Fruit fly (Drosophila melanogaster) whole organism, embryonic: Measurements from ENCODE around the gene CG44836.

Experiments
- Aef1 ChIP-seq: fragments of 200-800 bp; sonication (Bioruptor generic); IDR thresholded peaks from 3 replicates; pipeline ENCODE4 v1.3.6; 2022; ENCODE audit warnings: missing biosample characterization, missing genetic modification characterization
- Atf6 ChIP-seq: fragments of 200-800 bp; sonication (Bioruptor generic); IDR thresholded peaks from 2 replicates; pipeline ENCODE4 v1.3.6; 2022; ENCODE audit warnings: missing biosample characterization, missing genetic modification characterization
- Bteb2 ChIP-seq: fragments of 200-800 bp; sonication (Bioruptor generic); optimal IDR thresholded peaks from 2 replicates; lab custom pipeline; 2016; ENCODE audit warnings: missing biosample characterization, missing genetic modification characterization
- CG11247 ChIP-seq: fragments of 200-800 bp; sonication (Bioruptor generic); IDR thresholded peaks from 2 replicates; pipeline ENCODE4 v1.3.6; 2022; ENCODE audit warnings: missing biosample characterization, missing genetic modification characterization
- CG12391 ChIP-seq: fragments of 200-800 bp; sonication (Bioruptor generic); optimal IDR thresholded peaks from 3 replicates; lab custom pipeline; 2018; ENCODE audit warnings: missing biosample characterization, mild to moderate bottlenecking, missing genetic modification characterization, moderate library complexity
- CG14860 ChIP-seq: fragments of 200-800 bp; sonication (Bioruptor generic); IDR thresholded peaks from 3 replicates; pipeline ENCODE4 v1.3.6; 2022; ENCODE audit warnings: missing biosample characterization, missing genetic modification characterization; ENCODE audit not compliant: partially characterized antibody
- CG16863 ChIP-seq: fragments of 200-800 bp; sonication (Bioruptor generic); optimal IDR thresholded peaks from 3 replicates; lab custom pipeline; 2016; ENCODE audit warnings: missing biosample characterization, missing genetic modification characterization
- CG17361 ChIP-seq: fragments of 200-800 bp; sonication (Bioruptor generic); IDR thresholded peaks from 3 replicates; pipeline ENCODE4 v1.3.6; 2022; ENCODE audit warnings: missing biosample characterization, missing genetic modification characterization
- CG17568 ChIP-seq: fragments of 200-800 bp; sonication (Bioruptor generic); optimal IDR thresholded peaks from 2 replicates; lab custom pipeline; 2018; ENCODE audit warnings: missing biosample characterization, mild to moderate bottlenecking, missing genetic modification characterization, moderate library complexity
- CG18011 ChIP-seq: fragments of 200-800 bp; sonication (Bioruptor generic); optimal IDR thresholded peaks from 2 replicates; lab custom pipeline; 2017; ENCODE audit warnings: missing biosample characterization, missing genetic modification characterization, mild to moderate bottlenecking, moderate library complexity, missing genotype
- CG18764 ChIP-seq: fragments of 200-800 bp; sonication (Bioruptor generic); optimal IDR thresholded peaks from 3 replicates; lab custom pipeline; 2016; ENCODE audit warnings: missing biosample characterization, missing genetic modification characterization
- CG3065 ChIP-seq: fragments of 200-800 bp; sonication (Bioruptor generic); optimal IDR thresholded peaks from 2 replicates; lab custom pipeline; 2016; ENCODE audit warnings: missing biosample characterization, missing genetic modification characterization
- CG31365 ChIP-seq: fragments of 200-800 bp; sonication (Bioruptor generic); optimal IDR thresholded peaks from 2 replicates; lab custom pipeline; 2018; ENCODE audit warnings: missing biosample characterization, mild to moderate bottlenecking, missing genetic modification characterization
- CG34376 ChIP-seq: fragments of 200-800 bp; sonication (Bioruptor generic); optimal IDR thresholded peaks from 2 replicates; lab custom pipeline; 2018; ENCODE audit warnings: missing biosample characterization, mild to moderate bottlenecking, missing genetic modification characterization
- CG34422 ChIP-seq: fragments of 200-800 bp; sonication (Bioruptor generic); IDR thresholded peaks from 3 replicates; pipeline ENCODE4 v1.3.6; 2022; ENCODE audit warnings: missing biosample characterization, missing genetic modification characterization
- CG43689 ChIP-seq: fragments of 200-800 bp; sonication (Bioruptor generic); IDR thresholded peaks from 2 replicates; pipeline ENCODE4 v1.3.6; 2022; ENCODE audit warnings: missing biosample characterization, missing genetic modification characterization
- CG7839 ChIP-seq: fragments of 200-800 bp; sonication (Bioruptor generic); optimal IDR thresholded peaks from 3 replicates; lab custom pipeline; 2018; ENCODE audit warnings: missing biosample characterization, mild to moderate bottlenecking, missing genetic modification characterization, moderate library complexity
- CG8478 ChIP-seq: fragments of >200 bp; optimal IDR thresholded peaks from 2 replicates; lab custom pipeline; 2018
- CG8924 ChIP-seq: fragments of 200-800 bp; optimal IDR thresholded peaks from 3 replicates; lab custom pipeline; 2019; ENCODE audit warnings: missing biosample characterization, mild to moderate bottlenecking, missing genetic modification characterization, moderate library complexity
- CG9609 ChIP-seq: fragments of 200-800 bp; sonication (Bioruptor generic); optimal IDR thresholded peaks from 3 replicates; lab custom pipeline; 2016; ENCODE audit warnings: missing biosample characterization, missing genetic modification characterization
- Eip74EF ChIP-seq, 2 experiments: fragments of 200-800 bp in 1 of 2; fragments of >200 bp in 1 of 2; sonication (Bioruptor generic) in 1 of 2; optimal IDR thresholded peaks; 2 replicates each; lab custom pipeline; 2017 to 2019; ENCODE audit warnings: missing biosample characterization in 2 of 2, missing genetic modification characterization in 2 of 2, mild to moderate bottlenecking in 1 of 2, moderate library complexity in 1 of 2
- Fer3 ChIP-seq: fragments of 200-800 bp; sonication (Bioruptor generic); optimal IDR thresholded peaks from 2 replicates; lab custom pipeline; 2018; ENCODE audit warnings: missing biosample characterization, mild to moderate bottlenecking, missing genetic modification characterization, moderate library complexity
- Hr51 ChIP-seq, 2 experiments: fragments of 200-800 bp; sonication (Bioruptor generic); optimal IDR thresholded peaks; 2 replicates in 1 of 2; 3 replicates in 1 of 2; lab custom pipeline; 2016 to 2018; ENCODE audit warnings: missing biosample characterization in 2 of 2, missing genetic modification characterization in 2 of 2, mild to moderate bottlenecking in 1 of 2, moderate library complexity in 1 of 2
- Lim3 ChIP-seq: fragments of 200-800 bp; sonication (Bioruptor generic); IDR thresholded peaks from 2 replicates; pipeline ENCODE4 v1.3.6; 2022; ENCODE audit warnings: missing biosample characterization, missing genetic modification characterization
- Oli ChIP-seq: fragments of 200-800 bp; sonication (Bioruptor generic); optimal IDR thresholded peaks from 2 replicates; lab custom pipeline; 2018; ENCODE audit warnings: missing biosample characterization, mild to moderate bottlenecking, missing genetic modification characterization, moderate library complexity
- Poxn ChIP-seq: fragments of 200-800 bp; sonication (Bioruptor generic); IDR thresholded peaks from 2 replicates; pipeline ENCODE4 v1.3.6; 2022; ENCODE audit warnings: missing biosample characterization, missing genetic modification characterization
- Sox100B ChIP-seq: fragments of 200-800 bp; sonication (Bioruptor generic); optimal IDR thresholded peaks from 3 replicates; lab custom pipeline; 2018; ENCODE audit warnings: missing biosample characterization, mild to moderate bottlenecking, missing genetic modification characterization
- Sox102F ChIP-seq: fragments of 200-800 bp; sonication (Bioruptor generic); optimal IDR thresholded peaks from 2 replicates; lab custom pipeline; 2018; ENCODE audit warnings: missing biosample characterization, mild to moderate bottlenecking, missing genetic modification characterization, moderate library complexity
- TFAM ChIP-seq: fragments of 200-800 bp; sonication (Bioruptor generic); optimal IDR thresholded peaks from 2 replicates; lab custom pipeline; 2017; ENCODE audit warnings: missing biosample characterization, missing genetic modification characterization, inconsistent platforms
- Taf1 ChIP-seq: fragments of 200-800 bp; sonication (Bioruptor generic); IDR thresholded peaks from 2 replicates; pipeline ENCODE4 v1.3.6; 2022; ENCODE audit warnings: missing biosample characterization, missing genetic modification characterization
- ara ChIP-seq: fragments of 200-800 bp; sonication (Bioruptor generic); IDR thresholded peaks from 2 replicates; pipeline ENCODE4 v1.3.6; 2022; ENCODE audit warnings: missing biosample characterization, missing genetic modification characterization
- bigmax ChIP-seq: fragments of 200-800 bp; sonication (Bioruptor generic); optimal IDR thresholded peaks from 2 replicates; lab custom pipeline; 2018; ENCODE audit warnings: missing biosample characterization, mild to moderate bottlenecking, missing genetic modification characterization
- da ChIP-seq: fragments of 200-800 bp; sonication (Bioruptor generic); optimal IDR thresholded peaks from 2 replicates; lab custom pipeline; 2016; ENCODE audit warnings: missing biosample characterization, missing genetic modification characterization
- en ChIP-seq: fragments of 200-800 bp; sonication (Bioruptor generic); optimal IDR thresholded peaks from 2 replicates; lab custom pipeline; 2016; ENCODE audit warnings: missing biosample characterization, missing genetic modification characterization
- ftz-f1 ChIP-seq: fragments of 200-800 bp; sonication (Bioruptor generic); optimal IDR thresholded peaks from 2 replicates; lab custom pipeline; 2016; ENCODE audit warnings: missing biosample characterization, missing genetic modification characterization
- gsb ChIP-seq: fragments of 200-800 bp; sonication (Bioruptor generic); IDR thresholded peaks from 2 replicates; pipeline ENCODE4 v1.3.6; 2022; ENCODE audit warnings: missing biosample characterization, missing genetic modification characterization
- gt ChIP-seq: fragments of 200-800 bp; sonication (Bioruptor generic); IDR thresholded peaks from 2 replicates; pipeline ENCODE4 v1.3.6; 2022; ENCODE audit warnings: missing biosample characterization, missing genetic modification characterization
- kay ChIP-seq: fragments of 200-800 bp; sonication (Bioruptor generic); optimal IDR thresholded peaks from 2 replicates; lab custom pipeline; 2016; ENCODE audit warnings: missing biosample characterization, missing genetic modification characterization
- lmd ChIP-seq: fragments of 200-800 bp; sonication (Bioruptor generic); IDR thresholded peaks from 2 replicates; pipeline ENCODE4 v1.3.6; 2022; ENCODE audit warnings: missing biosample characterization, missing genetic modification characterization
- mam ChIP-seq: fragments of 200-800 bp; sonication (Bioruptor generic); optimal IDR thresholded peaks from 3 replicates; lab custom pipeline; 2016; ENCODE audit warnings: missing biosample characterization, missing genetic modification characterization
- nmo ChIP-seq: fragments of 200-800 bp; sonication (Bioruptor generic); optimal IDR thresholded peaks from 2 replicates; lab custom pipeline; 2018; ENCODE audit warnings: missing biosample characterization, mild to moderate bottlenecking, missing genetic modification characterization, moderate library complexity
- pfk ChIP-seq: fragments of 200-800 bp; sonication (Bioruptor generic); optimal IDR thresholded peaks from 2 replicates; lab custom pipeline; 2018; ENCODE audit warnings: missing biosample characterization, mild to moderate bottlenecking, missing genetic modification characterization, moderate library complexity
- pita ChIP-seq: fragments of 200-800 bp; sonication (Bioruptor generic); optimal IDR thresholded peaks from 2 replicates; lab custom pipeline; 2017; ENCODE audit warnings: missing biosample characterization, mild to moderate bottlenecking, missing genetic modification characterization
- row ChIP-seq: fragments of 200-800 bp; sonication (Bioruptor generic); IDR thresholded peaks from 3 replicates; pipeline ENCODE4 v1.3.6; 2022; ENCODE audit warnings: missing biosample characterization, missing genetic modification characterization
- salm ChIP-seq: fragments of 200-800 bp; sonication (Bioruptor generic); optimal IDR thresholded peaks from 2 replicates; lab custom pipeline; 2018; ENCODE audit warnings: missing biosample characterization, mild to moderate bottlenecking, missing genetic modification characterization
- sisA ChIP-seq: fragments of 200-800 bp; sonication (Bioruptor generic); IDR thresholded peaks from 2 replicates; pipeline ENCODE4 v1.3.6; 2022; ENCODE audit warnings: missing biosample characterization, missing genetic modification characterization
- sqz ChIP-seq: fragments of 200-800 bp; sonication (Bioruptor generic); optimal IDR thresholded peaks from 3 replicates; lab custom pipeline; 2018; ENCODE audit warnings: missing biosample characterization, mild to moderate bottlenecking, missing genetic modification characterization
- stwl ChIP-seq: fragments of 200-800 bp; sonication (Bioruptor generic); optimal IDR thresholded peaks from 3 replicates; lab custom pipeline; 2018; ENCODE audit warnings: missing biosample characterization, mild to moderate bottlenecking, missing genetic modification characterization, moderate library complexity
- toy ChIP-seq: fragments of 200-800 bp; sonication (Bioruptor generic); IDR thresholded peaks from 2 replicates; pipeline ENCODE4 v1.3.6; 2022; ENCODE audit warnings: missing biosample characterization, missing genetic modification characterization
- twi ChIP-seq: fragments of 200-800 bp; optimal IDR thresholded peaks from 2 replicates; lab custom pipeline; 2019; ENCODE audit warnings: missing biosample characterization, mild to moderate bottlenecking, missing genetic modification characterization, moderate library complexity
- wdn ChIP-seq: fragments of 200-800 bp; sonication (Bioruptor generic); IDR thresholded peaks from 2 replicates; pipeline ENCODE4 v1.3.6; 2022; ENCODE audit warnings: missing biosample characterization, missing genetic modification characterization
- zfh2 ChIP-seq: fragments of 200-800 bp; sonication (Bioruptor generic); optimal IDR thresholded peaks from 2 replicates; lab custom pipeline; 2016; ENCODE audit warnings: missing biosample characterization, missing genetic modification characterization

CG44836 gene

DNA sequence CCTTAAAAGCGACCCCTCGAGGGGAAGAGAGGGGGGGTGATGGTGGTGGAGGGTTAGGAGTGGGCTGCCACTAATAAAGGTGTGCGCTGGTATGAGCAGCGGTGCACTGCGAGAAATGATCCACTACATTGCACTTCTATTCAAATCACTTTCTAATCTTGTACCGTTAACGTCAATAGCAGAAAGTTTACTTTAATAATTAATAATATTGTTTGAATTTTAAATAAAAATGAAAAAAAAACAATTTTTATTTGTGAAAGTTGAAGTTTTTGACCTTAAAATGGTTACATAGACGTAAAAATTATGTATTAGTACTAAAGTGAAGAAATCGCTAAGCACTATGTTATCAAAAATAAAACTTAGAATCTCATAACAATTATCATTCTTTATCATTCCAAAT, 7.2 kb downstream of the CG44836 start (continued):
- TF ChIP-seq pita (no peak), CG16863 (GFP tag; lab: Kevin White, UChicago) (no peak), CG8478 (lab: Kevin White, UChicago) (no peak), CG14860 (GFP tag; lab: Robert Waterston, UW) (no peak), da (GFP tag; lab: Kevin White, UChicago) (no peak), gt (GFP tag; lab: Robert Waterston, UW) (no peak), Lim3 (GFP tag; lab: Robert Waterston, UW) (no peak), lmd (GFP tag; lab: Robert Waterston, UW) (0 out of 2 replicates have a peak, but pooled peaks have one; percentile 24), TFAM (GFP tag; lab: Kevin White, UChicago) (no peak), CG34376 (GFP tag; lab: Kevin White, UChicago) (no peak), zfh2 (GFP tag; lab: Kevin White, UChicago) (no peak), CG3065 (GFP tag; lab: Kevin White, UChicago) (no peak), Sox102F (peak; percentile 23), bigmax (GFP tag; lab: Kevin White, UChicago) (no peak), Hr51 (GFP tag; optimal IDR thresholded peaks at IDR 0.05; lab: Kevin White, UChicago) (peak in 1 of 2 experiments; percentile 30), nmo (GFP tag; lab: Kevin White, UChicago) (peak; percentile 32), Oli (tag; lab: Kevin White, UChicago) (peak; percentile 3), Atf6 (no peak), Bteb2 (GFP tag; lab: Kevin White, UChicago) (no peak), Aef1 (GFP tag; lab: Robert Waterston, UW) (no peak), gsb (no peak), kay (GFP tag; lab: Kevin White, UChicago) (no peak), Taf1 (GFP tag; lab: Robert Waterston, UW) (no peak), twi (tag; lab: Kevin White, UChicago) (no peak), CG12391 (tag; lab: Kevin White, UChicago) (peak; percentile 3), CG11247 (GFP tag; lab: Robert Waterston, UW) (no peak), CG9609 (no peak), CG17361 (GFP tag; lab: Robert Waterston, UW) (peak; percentile 61; the same call in 2 of the 3 replicates), CG8924 (no peak), ftz-f1 (GFP tag; lab: Kevin White, UChicago) (no peak), CG18011 (GFP tag; lab: Kevin White, UChicago) (no peak), en (GFP tag; lab: Kevin White, UChicago) (no peak), CG17568 (no peak), wdn (GFP tag; lab: Robert Waterston, UW) (no peak), CG34422 (GFP tag; lab: Robert Waterston, UW) (no peak), Eip74EF (GFP tag; optimal IDR thresholded peaks at IDR 0.05; lab: Kevin White, UChicago) (no peak), Fer3 (tag; lab: Kevin White, UChicago) (peak; percentile 0), sqz (no peak), sisA (GFP tag; lab: Robert Waterston, UW) (0 out of 2 replicates have a peak, but pooled peaks have one; percentile 7), ara (GFP tag; lab: Robert Waterston, UW) (no peak), toy (GFP tag; lab: Robert Waterston, UW) (no peak), CG31365 (tag; lab: Kevin White, UChicago) (no peak), pfk (no peak), CG7839 (peak; percentile 40), Poxn (no peak), row (GFP tag; lab: Robert Waterston, UW) (0 out of 3 replicates have a peak, but pooled peaks have one; percentile 12), Sox100B (GFP tag; lab: Kevin White, UChicago) (peak; percentile 29), CG18764 (GFP tag; lab: Kevin White, UChicago) (no peak), stwl (no peak), CG43689 (GFP tag; lab: Robert Waterston, UW) (no peak), mam (GFP tag; lab: Kevin White, UChicago) (no peak), salm (tag; lab: Kevin White, UChicago) (no peak)
